Fruit fly (Drosophila melanogaster) whole organism, embryonic: ENCODE results near the gene mEFG1.

ENCODE experiments used
- CG10267 ChIP-seq: fragments of 200-800 bp; sonication (Bioruptor generic); optimal IDR thresholded peaks from 2 replicates; lab custom pipeline; 2018; ENCODE audit warnings: missing biosample characterization, mild to moderate bottlenecking, missing genetic modification characterization, moderate library complexity
- CG12155 ChIP-seq: fragments of 200-800 bp; sonication (Bioruptor generic); optimal IDR thresholded peaks from 3 replicates; lab custom pipeline; 2016; ENCODE audit warnings: missing biosample characterization, missing genetic modification characterization
- CG13424 ChIP-seq: fragments of 200-800 bp; sonication (Bioruptor generic); optimal IDR thresholded peaks from 2 replicates; lab custom pipeline; 2019; ENCODE audit warnings: missing biosample characterization, mild to moderate bottlenecking, missing genetic modification characterization, moderate library complexity
- CG14050 ChIP-seq: fragments of 200-800 bp; sonication (Bioruptor generic); IDR thresholded peaks from 3 replicates; pipeline ENCODE4 v1.3.6; 2022; ENCODE audit warnings: missing biosample characterization, missing genetic modification characterization
- CG14667 ChIP-seq: fragments of 200-800 bp; sonication (Bioruptor generic); IDR thresholded peaks from 2 replicates; pipeline ENCODE4 v1.3.6; 2022; ENCODE audit warnings: missing biosample characterization, missing genetic modification characterization
- CG14710 ChIP-seq: fragments of 200-800 bp; sonication (Bioruptor generic); optimal IDR thresholded peaks from 3 replicates; lab custom pipeline; 2019; ENCODE audit warnings: missing biosample characterization, mild to moderate bottlenecking, missing genetic modification characterization, moderate library complexity
- CG1647 ChIP-seq: fragments of 200-800 bp; sonication (Bioruptor generic); optimal IDR thresholded peaks from 3 replicates; lab custom pipeline; 2016; ENCODE audit warnings: missing biosample characterization, missing genetic modification characterization
- CG16779 ChIP-seq: fragments of 200-800 bp; sonication (Bioruptor generic); IDR thresholded peaks from 2 replicates; pipeline ENCODE4 v1.3.6; 2022; ENCODE audit warnings: missing biosample characterization, missing genetic modification characterization
- CG17829 ChIP-seq: fragments of 200-800 bp; optimal IDR thresholded peaks from 2 replicates; lab custom pipeline; 2019; ENCODE audit warnings: missing biosample characterization, mild to moderate bottlenecking, missing genetic modification characterization, moderate library complexity
- CG2678 ChIP-seq: fragments of 200-800 bp; sonication (Bioruptor generic); optimal IDR thresholded peaks from 3 replicates; lab custom pipeline; 2019; ENCODE audit warnings: missing biosample characterization, mild to moderate bottlenecking, missing genetic modification characterization, moderate library complexity
- CG32767 ChIP-seq: fragments of 200-800 bp; sonication (Bioruptor generic); IDR thresholded peaks from 2 replicates; pipeline ENCODE4 v1.3.6; 2022; ENCODE audit warnings: missing biosample characterization, missing genetic modification characterization
- CG32772 ChIP-seq: fragments of 200-800 bp; sonication (Bioruptor generic); IDR thresholded peaks from 2 replicates; pipeline ENCODE4 v1.3.6; 2022; ENCODE audit warnings: missing biosample characterization, missing genetic modification characterization
- CG33213 ChIP-seq: fragments of 200-800 bp; sonication (Bioruptor generic); optimal IDR thresholded peaks from 3 replicates; lab custom pipeline; 2016; ENCODE audit warnings: missing biosample characterization, missing genetic modification characterization
- CG3407 ChIP-seq: fragments of 200-800 bp; sonication (Bioruptor generic); optimal IDR thresholded peaks from 2 replicates; lab custom pipeline; 2018; ENCODE audit warnings: missing biosample characterization, mild to moderate bottlenecking, missing genetic modification characterization
- CG34422 ChIP-seq: fragments of 200-800 bp; sonication (Bioruptor generic); IDR thresholded peaks from 3 replicates; pipeline ENCODE4 v1.3.6; 2022; ENCODE audit warnings: missing biosample characterization, missing genetic modification characterization
- CG3847 ChIP-seq: fragments of 200-800 bp; sonication (Bioruptor generic); IDR thresholded peaks from 2 replicates; pipeline ENCODE4 v1.3.6; 2022; ENCODE audit warnings: missing biosample characterization, missing genetic modification characterization
- CG3995 ChIP-seq: fragments of 200-800 bp; sonication (Bioruptor generic); optimal IDR thresholded peaks from 3 replicates; lab custom pipeline; 2016; ENCODE audit warnings: missing biosample characterization, missing genetic modification characterization
- CG4328 ChIP-seq: fragments of 200-800 bp; sonication (Bioruptor generic); optimal IDR thresholded peaks from 3 replicates; lab custom pipeline; 2017; ENCODE audit warnings: missing biosample characterization, missing genetic modification reagents, missing genetic modification characterization
- CG4820 ChIP-seq: fragments of 200-800 bp; sonication (Bioruptor generic); optimal IDR thresholded peaks from 3 replicates; lab custom pipeline; 2016; ENCODE audit warnings: missing biosample characterization, missing genetic modification characterization
- CG6272 ChIP-seq: fragments of 200-800 bp; sonication (Bioruptor generic); IDR thresholded peaks from 2 replicates; pipeline ENCODE4 v1.3.6; 2022; ENCODE audit warnings: missing biosample characterization, missing genetic modification characterization
- CG6683 ChIP-seq: fragments of 200-800 bp; sonication (Bioruptor generic); optimal IDR thresholded peaks from 2 replicates; lab custom pipeline; 2017; ENCODE audit warnings: missing biosample characterization, mild to moderate bottlenecking, missing genetic modification characterization, missing genetic modification reagents
- CG7786 ChIP-seq: fragments of 200-800 bp; sonication (Bioruptor generic); optimal IDR thresholded peaks from 2 replicates; lab custom pipeline; 2016; ENCODE audit warnings: missing biosample characterization, missing genetic modification characterization
- CG8478 ChIP-seq: fragments of >200 bp; optimal IDR thresholded peaks from 2 replicates; lab custom pipeline; 2018
- Dbx ChIP-seq: fragments of 200-800 bp; sonication (Bioruptor generic); IDR thresholded peaks from 3 replicates; pipeline ENCODE4 v1.3.6; 2022; ENCODE audit warnings: missing biosample characterization, missing genetic modification characterization
- Dek ChIP-seq: fragments of 200-800 bp; sonication (Bioruptor generic); optimal IDR thresholded peaks from 3 replicates; lab custom pipeline; 2019; ENCODE audit warnings: missing biosample characterization, mild to moderate bottlenecking, missing genetic modification characterization, moderate library complexity
- Dip2 ChIP-seq: fragments of 200-800 bp; sonication (Bioruptor generic); IDR thresholded peaks from 2 replicates; pipeline ENCODE4 v1.3.6; 2022; ENCODE audit warnings: missing biosample characterization, missing genetic modification characterization
- HHEX ChIP-seq: fragments of 200-800 bp; sonication (Bioruptor generic); optimal IDR thresholded peaks from 3 replicates; lab custom pipeline; 2017; ENCODE audit warnings: missing biosample characterization, mild to moderate bottlenecking, missing genetic modification characterization, missing genetic modification reagents
- Hr39 ChIP-seq: fragments of >200 bp; optimal IDR thresholded peaks from 2 replicates; lab custom pipeline; 2017
- MBD-R2 ChIP-seq: fragments of 200-800 bp; sonication (Bioruptor generic); IDR thresholded peaks from 2 replicates; pipeline ENCODE4 v1.3.6; 2022; ENCODE audit warnings: missing biosample characterization, missing genetic modification characterization
- MESR4 ChIP-seq: fragments of 200-800 bp; sonication (Bioruptor generic); optimal IDR thresholded peaks from 2 replicates; lab custom pipeline; 2018; ENCODE audit warnings: missing biosample characterization, mild to moderate bottlenecking, missing genetic modification characterization, moderate library complexity
- Mrtf ChIP-seq: fragments of 200-800 bp; sonication (Bioruptor generic); IDR thresholded peaks from 3 replicates; pipeline ENCODE4 v1.3.6; 2022; ENCODE audit warnings: missing biosample characterization, missing genetic modification characterization
- Oli ChIP-seq: fragments of 200-800 bp; sonication (Bioruptor generic); optimal IDR thresholded peaks from 2 replicates; lab custom pipeline; 2018; ENCODE audit warnings: missing biosample characterization, mild to moderate bottlenecking, missing genetic modification characterization, moderate library complexity
- Opbp ChIP-seq: fragments of 200-800 bp; sonication (Bioruptor generic); IDR thresholded peaks from 3 replicates; pipeline ENCODE4 v1.3.6; 2022; ENCODE audit warnings: missing biosample characterization, missing genetic modification characterization; ENCODE audit not compliant: partially characterized antibody
- Optix ChIP-seq: fragments of 200-800 bp; sonication (Bioruptor generic); IDR thresholded peaks from 3 replicates; pipeline ENCODE4 v1.3.6; 2022; ENCODE audit warnings: missing biosample characterization, missing genetic modification characterization
- Six4 ChIP-seq: fragments of 200-800 bp; sonication (Bioruptor generic); optimal IDR thresholded peaks from 2 replicates; lab custom pipeline; 2016; ENCODE audit warnings: missing biosample characterization, missing genetic modification characterization
- Sry-β ChIP-seq: fragments of 200-800 bp; sonication (Bioruptor generic); optimal IDR thresholded peaks from 2 replicates; lab custom pipeline; 2018; ENCODE audit warnings: missing biosample characterization, mild to moderate bottlenecking, missing genetic modification characterization, moderate library complexity
- ac ChIP-seq: fragments of 200-800 bp; sonication (Bioruptor generic); optimal IDR thresholded peaks from 3 replicates; lab custom pipeline; 2017; ENCODE audit warnings: missing biosample characterization, mild to moderate bottlenecking, missing genetic modification characterization
- bigmax ChIP-seq: fragments of 200-800 bp; sonication (Bioruptor generic); optimal IDR thresholded peaks from 2 replicates; lab custom pipeline; 2018; ENCODE audit warnings: missing biosample characterization, mild to moderate bottlenecking, missing genetic modification characterization
- da ChIP-seq: fragments of 200-800 bp; sonication (Bioruptor generic); optimal IDR thresholded peaks from 2 replicates; lab custom pipeline; 2016; ENCODE audit warnings: missing biosample characterization, missing genetic modification characterization
- dan ChIP-seq: fragments of 200-800 bp; sonication (Bioruptor generic); IDR thresholded peaks from 2 replicates; pipeline ENCODE4 v1.3.6; 2022; ENCODE audit warnings: missing biosample characterization, missing genetic modification characterization
- en ChIP-seq: fragments of 200-800 bp; sonication (Bioruptor generic); optimal IDR thresholded peaks from 2 replicates; lab custom pipeline; 2016; ENCODE audit warnings: missing biosample characterization, missing genetic modification characterization
- esg ChIP-seq: fragments of 200-800 bp; sonication (Bioruptor generic); conservative IDR thresholded peaks from 2 replicates; pipeline ENCODE4 v1.3.6; 2022; ENCODE audit warnings: missing biosample characterization, missing genetic modification characterization
- gt ChIP-seq: fragments of 200-800 bp; sonication (Bioruptor generic); IDR thresholded peaks from 2 replicates; pipeline ENCODE4 v1.3.6; 2022; ENCODE audit warnings: missing biosample characterization, missing genetic modification characterization
- hb ChIP-seq: fragments of 200-800 bp; sonication (Bioruptor generic); IDR thresholded peaks from 3 replicates; pipeline ENCODE4 v1.3.6; 2022; ENCODE audit warnings: missing biosample characterization, missing genetic modification characterization; ENCODE audit not compliant: partially characterized antibody
- hth ChIP-seq: fragments of >200 bp; optimal IDR thresholded peaks from 2 replicates; lab custom pipeline; 2017; ENCODE audit warnings: inconsistent platforms
- lmd ChIP-seq: fragments of 200-800 bp; sonication (Bioruptor generic); IDR thresholded peaks from 2 replicates; pipeline ENCODE4 v1.3.6; 2022; ENCODE audit warnings: missing biosample characterization, missing genetic modification characterization
- odd ChIP-seq: fragments of 200-800 bp; sonication (Bioruptor generic); optimal IDR thresholded peaks from 2 replicates; lab custom pipeline; 2017; ENCODE audit warnings: missing biosample characterization, mild to moderate bottlenecking, missing genetic modification characterization
- slp2 ChIP-seq: fragments of 200-800 bp; sonication (Bioruptor generic); optimal IDR thresholded peaks from 2 replicates; lab custom pipeline; 2016; ENCODE audit warnings: missing biosample characterization, missing genetic modification characterization
- tin ChIP-seq: fragments of 200-800 bp; sonication (Bioruptor generic); optimal IDR thresholded peaks from 3 replicates; lab custom pipeline; 2016; ENCODE audit warnings: missing biosample characterization, missing genetic modification characterization
- ttk ChIP-seq: fragments of 200-800 bp; sonication (Bioruptor generic); IDR thresholded peaks from 2 replicates; pipeline ENCODE4 v2.1.2; 2022; ENCODE audit warnings: missing biosample characterization, missing genetic modification characterization
- vnd ChIP-seq: fragments of 200-800 bp; sonication (Bioruptor generic); IDR thresholded peaks from 3 replicates; pipeline ENCODE4 v1.3.6; 2022; ENCODE audit warnings: missing biosample characterization, missing genetic modification characterization; ENCODE audit not compliant: partially characterized antibody
- zf30C ChIP-seq: fragments of 200-800 bp; sonication (Bioruptor generic); optimal IDR thresholded peaks from 3 replicates; lab custom pipeline; 2018; ENCODE audit warnings: missing biosample characterization, mild to moderate bottlenecking, missing genetic modification characterization

mEFG1 gene

dm6 chr2L:7219650-7220267 lies 3.1 kb downstream of the mEFG1 start, which contains the start of gene CG13784 (continued):
- TF ChIP-seq odd (GFP tag; lab: Kevin White, UChicago) = peak; percentile 29
- peak; percentile 17 for TF ChIP-seq tin (GFP tag; lab: Kevin White, UChicago)
- no peak for TF ChIP-seq Dip2 (GFP tag; lab: Robert Waterston, UW)
- TF ChIP-seq CG8478 = no peak
- TF ChIP-seq slp2 (GFP tag; lab: Kevin White, UChicago) = no peak
- TF ChIP-seq hth (lab: Kevin White, UChicago) = no peak
- TF ChIP-seq MBD-R2 (GFP tag; lab: Robert Waterston, UW) = peak; percentile 48
- no peak for TF ChIP-seq gt (GFP tag; lab: Robert Waterston, UW)
- peak; percentile 34; the same call in 1 of the 2 replicates for TF ChIP-seq CG3847 (GFP tag; lab: Robert Waterston, UW)
- no peak for TF ChIP-seq Six4 (GFP tag; lab: Kevin White, UChicago)
- TF ChIP-seq en (GFP tag; lab: Kevin White, UChicago) = no peak
- TF ChIP-seq CG12155 (GFP tag; lab: Kevin White, UChicago) = no peak
- no peak for TF ChIP-seq esg (GFP tag; lab: Robert Waterston, UW)
- peak; percentile 52 for TF ChIP-seq CG14710
- TF ChIP-seq CG32772 (GFP tag; lab: Robert Waterston, UW) = no peak
- TF ChIP-seq Sry-β (GFP tag; lab: Kevin White, UChicago) = no peak
- TF ChIP-seq CG7786 = no peak
- TF ChIP-seq Dek (tag; lab: Kevin White, UChicago) = peak; percentile 69
- peak; percentile 67; the same call in 1 of the 3 replicates for TF ChIP-seq CG34422 (GFP tag; lab: Robert Waterston, UW)
- TF ChIP-seq CG4820 (GFP tag; lab: Kevin White, UChicago) = no peak
- peak; percentile 72 for TF ChIP-seq Opbp (GFP tag; lab: Robert Waterston, UW)
- no peak for TF ChIP-seq CG14050 (GFP tag; lab: Robert Waterston, UW)
- no peak for TF ChIP-seq CG3407 (GFP tag; lab: Kevin White, UChicago)
- peak; percentile 56; the same call in 2 of the 3 replicates for TF ChIP-seq Dbx (GFP tag; lab: Robert Waterston, UW)
- TF ChIP-seq da (GFP tag; lab: Kevin White, UChicago) = no peak
- no peak for TF ChIP-seq bigmax (GFP tag; lab: Kevin White, UChicago)
- TF ChIP-seq ac (GFP tag; lab: Kevin White, UChicago) = no peak
- TF ChIP-seq Oli (tag; lab: Kevin White, UChicago) = no peak
- TF ChIP-seq CG1647 (GFP tag; lab: Kevin White, UChicago) = peak; percentile 22
- peak; percentile 25 for TF ChIP-seq HHEX (GFP tag; lab: Kevin White, UChicago)
- no peak for TF ChIP-seq ttk
- TF ChIP-seq CG2678 (tag; lab: Kevin White, UChicago) = peak; percentile 51
- no peak for TF ChIP-seq Mrtf (GFP tag; lab: Robert Waterston, UW)
- no peak for TF ChIP-seq CG6272 (GFP tag; lab: Robert Waterston, UW)
- peak; percentile 39; the same call in 1 of the 2 replicates for TF ChIP-seq CG32767
- TF ChIP-seq CG4328 (GFP tag; lab: Kevin White, UChicago) = no peak
- peak; percentile 69 for TF ChIP-seq CG33213 (GFP tag; lab: Kevin White, UChicago)
- TF ChIP-seq CG14667 (GFP tag; lab: Robert Waterston, UW) = no peak
- no peak for TF ChIP-seq CG16779
- no peak for TF ChIP-seq zf30C
- peak; percentile 67 for TF ChIP-seq CG10267
- TF ChIP-seq MESR4 = peak; percentile 76
- no peak for TF ChIP-seq vnd (GFP tag; lab: Robert Waterston, UW)
- 0 out of 3 replicates have a peak, but pooled peaks have one; percentile 26 for TF ChIP-seq Optix (GFP tag; lab: Robert Waterston, UW)
- TF ChIP-seq dan (GFP tag; lab: Robert Waterston, UW) = no peak
- peak; percentile 15 for TF ChIP-seq CG3995 (GFP tag; lab: Kevin White, UChicago)
- TF ChIP-seq CG13424 = peak; percentile 45
- peak; percentile 26; the same call in 1 of the 2 replicates for TF ChIP-seq lmd
- peak; percentile 59 for TF ChIP-seq CG17829 (tag; lab: Kevin White, UChicago)
- no peak for TF ChIP-seq hb (GFP tag; lab: Robert Waterston, UW)
- TF ChIP-seq CG6683 (GFP tag; lab: Kevin White, UChicago) = peak; percentile 33
- no peak for TF ChIP-seq Hr39 (lab: Kevin White, UChicago)
